Fruit fly (Drosophila melanogaster) whole organism, embryonic: ENCODE results near the gene JMJD5.

Experiments
- ATbp ChIP-seq: fragments of 200-800 bp; sonication (Bioruptor generic); optimal IDR thresholded peaks from 2 replicates; lab custom pipeline; 2017; ENCODE audit warnings: missing biosample characterization, mild to moderate bottlenecking, missing genetic modification characterization, missing genetic modification reagents
- Abd-B ChIP-seq: fragments of 200-800 bp; sonication (Bioruptor generic); optimal IDR thresholded peaks from 2 replicates; lab custom pipeline; 2018; ENCODE audit warnings: missing biosample characterization, mild to moderate bottlenecking, missing genetic modification characterization, moderate library complexity
- Adf1 ChIP-seq: fragments of 200-800 bp; sonication (Bioruptor generic); IDR thresholded peaks from 2 replicates; pipeline ENCODE4 v1.3.6; 2022; ENCODE audit warnings: missing biosample characterization, missing genetic modification characterization
- Asciz ChIP-seq: fragments of 200-800 bp; sonication (Bioruptor generic); optimal IDR thresholded peaks from 2 replicates; lab custom pipeline; 2017; ENCODE audit warnings: missing biosample characterization, mild to moderate bottlenecking, missing genetic modification characterization, missing genetic modification reagents
- CG10209 ChIP-seq: fragments of 200-800 bp; sonication (Bioruptor generic); optimal IDR thresholded peaks from 3 replicates; lab custom pipeline; 2017; ENCODE audit warnings: missing biosample characterization, mild to moderate bottlenecking, missing genetic modification characterization, missing genetic modification reagents
- CG10267 ChIP-seq: fragments of 200-800 bp; sonication (Bioruptor generic); optimal IDR thresholded peaks from 2 replicates; lab custom pipeline; 2018; ENCODE audit warnings: missing biosample characterization, mild to moderate bottlenecking, missing genetic modification characterization, moderate library complexity
- CG10565 ChIP-seq: fragments of 200-800 bp; sonication (Bioruptor generic); optimal IDR thresholded peaks from 3 replicates; lab custom pipeline; 2016; ENCODE audit warnings: missing biosample characterization, mild to moderate bottlenecking, missing genetic modification characterization
- CG11456 ChIP-seq: fragments of 200-800 bp; sonication (Bioruptor generic); IDR thresholded peaks from 3 replicates; pipeline ENCODE4 v1.3.6; 2022; ENCODE audit warnings: missing biosample characterization, missing genetic modification characterization
- CG15514 ChIP-seq: fragments of 200-800 bp; sonication (Bioruptor generic); optimal IDR thresholded peaks from 3 replicates; lab custom pipeline; 2017; ENCODE audit warnings: missing biosample characterization, missing genetic modification characterization, mild to moderate bottlenecking, moderate library complexity, missing genetic modification reagents
- CG17612 ChIP-seq: fragments of 200-800 bp; sonication (Bioruptor generic); IDR thresholded peaks from 2 replicates; pipeline ENCODE4 v1.3.6; 2022; ENCODE audit warnings: missing biosample characterization, missing genetic modification characterization
- CG1792 ChIP-seq: fragments of 200-800 bp; sonication (Bioruptor generic); optimal IDR thresholded peaks from 2 replicates; lab custom pipeline; 2016; ENCODE audit warnings: missing biosample characterization, missing genetic modification characterization
- CG2889 ChIP-seq: fragments of 200-800 bp; sonication (Bioruptor generic); IDR thresholded peaks from 3 replicates; pipeline ENCODE4 v1.3.6; 2022; ENCODE audit warnings: missing biosample characterization, missing genetic modification characterization
- CG3838 ChIP-seq: fragments of 200-800 bp; sonication (Bioruptor generic); optimal IDR thresholded peaks from 3 replicates; lab custom pipeline; 2016; ENCODE audit warnings: missing biosample characterization, missing genetic modification characterization
- CG4282 ChIP-seq: fragments of 200-800 bp; sonication (Bioruptor generic); optimal IDR thresholded peaks from 2 replicates; lab custom pipeline; 2016; ENCODE audit warnings: missing biosample characterization, missing genetic modification characterization
- CG4404 ChIP-seq: fragments of 200-800 bp; sonication (Bioruptor generic); IDR thresholded peaks from 2 replicates; pipeline ENCODE4 v1.3.6; 2022; ENCODE audit warnings: missing biosample characterization, missing genetic modification characterization
- CG6683 ChIP-seq: fragments of 200-800 bp; sonication (Bioruptor generic); optimal IDR thresholded peaks from 2 replicates; lab custom pipeline; 2017; ENCODE audit warnings: missing biosample characterization, mild to moderate bottlenecking, missing genetic modification characterization, missing genetic modification reagents
- CG6689 ChIP-seq: fragments of 200-800 bp; sonication (Bioruptor generic); IDR thresholded peaks from 2 replicates; pipeline ENCODE4 v1.3.6; 2022; ENCODE audit warnings: missing biosample characterization, missing genetic modification characterization
- CG7357 ChIP-seq: fragments of 200-800 bp; sonication (Bioruptor generic); IDR thresholded peaks from 3 replicates; pipeline ENCODE4 v1.3.6; 2022; ENCODE audit warnings: missing biosample characterization, missing genetic modification characterization
- CG8478 ChIP-seq: fragments of >200 bp; optimal IDR thresholded peaks from 2 replicates; lab custom pipeline; 2018
- CG9437 ChIP-seq: fragments of 200-800 bp; sonication (Bioruptor generic); optimal IDR thresholded peaks from 2 replicates; lab custom pipeline; 2018; ENCODE audit warnings: missing biosample characterization, mild to moderate bottlenecking, missing genetic modification characterization
- CG9609 ChIP-seq: fragments of 200-800 bp; sonication (Bioruptor generic); optimal IDR thresholded peaks from 3 replicates; lab custom pipeline; 2016; ENCODE audit warnings: missing biosample characterization, missing genetic modification characterization
- CG9932 ChIP-seq: fragments of 200-800 bp; sonication (Bioruptor generic); IDR thresholded peaks from 2 replicates; pipeline ENCODE4 v1.3.6; 2022; ENCODE audit warnings: missing biosample characterization, missing genetic modification characterization
- Doc2 ChIP-seq: fragments of 200-800 bp; sonication (Bioruptor generic); IDR thresholded peaks from 2 replicates; pipeline ENCODE4 v1.3.6; 2022; ENCODE audit warnings: missing biosample characterization, missing genetic modification characterization
- Dp ChIP-seq: fragments of 200-800 bp; sonication (Bioruptor generic); optimal IDR thresholded peaks from 2 replicates; lab custom pipeline; 2018; ENCODE audit warnings: missing biosample characterization, mild to moderate bottlenecking, missing genetic modification characterization, moderate library complexity
- Fer3 ChIP-seq: fragments of 200-800 bp; sonication (Bioruptor generic); optimal IDR thresholded peaks from 2 replicates; lab custom pipeline; 2018; ENCODE audit warnings: missing biosample characterization, mild to moderate bottlenecking, missing genetic modification characterization, moderate library complexity
- H2.0 ChIP-seq: fragments of 200-800 bp; sonication (Bioruptor generic); IDR thresholded peaks from 2 replicates; pipeline ENCODE4 v1.3.6; 2022; ENCODE audit warnings: missing biosample characterization, missing genetic modification characterization
- HmgZ ChIP-seq: fragments of 200-800 bp; sonication (Bioruptor generic); optimal IDR thresholded peaks from 2 replicates; lab custom pipeline; 2018; ENCODE audit warnings: missing biosample characterization, mild to moderate bottlenecking, missing genetic modification characterization
- MBD-R2 ChIP-seq: fragments of 200-800 bp; sonication (Bioruptor generic); IDR thresholded peaks from 2 replicates; pipeline ENCODE4 v1.3.6; 2022; ENCODE audit warnings: missing biosample characterization, missing genetic modification characterization
- Neu2 ChIP-seq: fragments of 200-800 bp; sonication (Bioruptor generic); optimal IDR thresholded peaks from 3 replicates; lab custom pipeline; 2016; ENCODE audit warnings: missing biosample characterization, missing genetic modification characterization, borderline replicate concordance
- Nf-YB ChIP-seq: fragments of 200-800 bp; sonication (Bioruptor generic); optimal IDR thresholded peaks from 3 replicates; lab custom pipeline; 2019; ENCODE audit warnings: missing biosample characterization, mild to moderate bottlenecking, missing genetic modification characterization, moderate library complexity
- Sin3A ChIP-seq: fragments of >200 bp; optimal IDR thresholded peaks from 2 replicates; lab custom pipeline; 2018
- Ssrp ChIP-seq: fragments of 200-800 bp; sonication (Bioruptor generic); optimal IDR thresholded peaks from 2 replicates; lab custom pipeline; 2018; ENCODE audit warnings: missing biosample characterization, mild to moderate bottlenecking, missing genetic modification characterization, moderate library complexity
- Tbp ChIP-seq: fragments of >200 bp; optimal IDR thresholded peaks from 2 replicates; lab custom pipeline; 2018; ENCODE audit warnings: missing biosample characterization, missing genetic modification characterization
- Trl ChIP-seq, 3 experiments: fragments of >200 bp in 2 of 3; fragments of 200-800 bp in 1 of 3; sonication (Bioruptor generic) in 1 of 3; optimal IDR thresholded peaks; 2 replicates in 1 of 3; 3 replicates in 2 of 3; lab custom pipeline; 2016 to 2017; ENCODE audit warnings: missing biosample characterization in 1 of 3, missing genetic modification characterization in 1 of 3
- ap ChIP-seq: fragments of 200-800 bp; sonication (Bioruptor generic); IDR thresholded peaks from 2 replicates; pipeline ENCODE4 v1.3.6; 2022; ENCODE audit warnings: missing biosample characterization, missing genetic modification characterization
- br ChIP-seq: fragments of >200 bp; optimal IDR thresholded peaks from 2 replicates; lab custom pipeline; 2017
- caup ChIP-seq: fragments of 200-800 bp; sonication (Bioruptor generic); optimal IDR thresholded peaks from 3 replicates; lab custom pipeline; 2017; ENCODE audit warnings: missing biosample characterization, mild to moderate bottlenecking, missing genetic modification characterization, moderate library complexity; ENCODE audit not compliant: severe bottlenecking
- exex ChIP-seq: fragments of 200-800 bp; sonication (Bioruptor generic); optimal IDR thresholded peaks from 4 replicates; lab custom pipeline; 2018; ENCODE audit warnings: missing biosample characterization, mild to moderate bottlenecking, missing genetic modification characterization, moderate library complexity
- ftz-f1 ChIP-seq: fragments of 200-800 bp; sonication (Bioruptor generic); optimal IDR thresholded peaks from 2 replicates; lab custom pipeline; 2016; ENCODE audit warnings: missing biosample characterization, missing genetic modification characterization
- gce ChIP-seq: fragments of 200-800 bp; sonication (Bioruptor generic); IDR thresholded peaks from 3 replicates; pipeline ENCODE4 v1.3.6; 2022; ENCODE audit warnings: missing biosample characterization, missing genetic modification characterization
- gsb ChIP-seq: fragments of 200-800 bp; sonication (Bioruptor generic); IDR thresholded peaks from 2 replicates; pipeline ENCODE4 v1.3.6; 2022; ENCODE audit warnings: missing biosample characterization, missing genetic modification characterization
- gsb-n ChIP-seq: fragments of 200-800 bp; sonication (Bioruptor generic); optimal IDR thresholded peaks from 3 replicates; lab custom pipeline; 2018; ENCODE audit warnings: missing biosample characterization, mild to moderate bottlenecking, missing genetic modification characterization
- hb ChIP-seq: fragments of 200-800 bp; sonication (Bioruptor generic); IDR thresholded peaks from 3 replicates; pipeline ENCODE4 v1.3.6; 2022; ENCODE audit warnings: missing biosample characterization, missing genetic modification characterization; ENCODE audit not compliant: partially characterized antibody
- knrl ChIP-seq: fragments of 200-800 bp; sonication (Bioruptor generic); IDR thresholded peaks from 3 replicates; pipeline ENCODE4 v1.3.6; 2022; ENCODE audit warnings: missing biosample characterization, missing genetic modification characterization; ENCODE audit not compliant: partially characterized antibody
- onecut ChIP-seq: fragments of 200-800 bp; sonication (Bioruptor generic); IDR thresholded peaks from 2 replicates; pipeline ENCODE4 v1.3.6; 2022; ENCODE audit warnings: missing biosample characterization, missing genetic modification characterization
- run ChIP-seq: fragments of 200-800 bp; sonication (Bioruptor generic); optimal IDR thresholded peaks from 3 replicates; lab custom pipeline; 2018; ENCODE audit warnings: missing biosample characterization, mild to moderate bottlenecking, missing genetic modification characterization
- sna ChIP-seq: fragments of 200-800 bp; sonication (Bioruptor generic); IDR thresholded peaks from 2 replicates; pipeline ENCODE4 v1.3.6; 2022; ENCODE audit warnings: missing biosample characterization, missing genetic modification characterization; ENCODE audit not compliant: partially characterized antibody
- tap ChIP-seq: fragments of 200-800 bp; optimal IDR thresholded peaks from 3 replicates; lab custom pipeline; 2019; ENCODE audit warnings: missing biosample characterization, mild to moderate bottlenecking, missing genetic modification characterization, moderate library complexity
- vfl ChIP-seq: fragments of 200-800 bp; sonication (Bioruptor generic); optimal IDR thresholded peaks from 2 replicates; lab custom pipeline; 2016; ENCODE audit warnings: missing biosample characterization, missing genetic modification characterization
- z ChIP-seq: fragments of 200-800 bp; sonication (Bioruptor generic); IDR thresholded peaks from 3 replicates; pipeline ENCODE4 v1.3.6; 2022; ENCODE audit warnings: missing biosample characterization, missing genetic modification characterization
- zen2 ChIP-seq: fragments of 200-800 bp; sonication (Bioruptor generic); IDR thresholded peaks from 3 replicates; pipeline ENCODE4 v1.3.6; 2022; ENCODE audit warnings: missing biosample characterization, missing genetic modification characterization; ENCODE audit not compliant: partially characterized antibody

JMJD5 gene

DNA sequence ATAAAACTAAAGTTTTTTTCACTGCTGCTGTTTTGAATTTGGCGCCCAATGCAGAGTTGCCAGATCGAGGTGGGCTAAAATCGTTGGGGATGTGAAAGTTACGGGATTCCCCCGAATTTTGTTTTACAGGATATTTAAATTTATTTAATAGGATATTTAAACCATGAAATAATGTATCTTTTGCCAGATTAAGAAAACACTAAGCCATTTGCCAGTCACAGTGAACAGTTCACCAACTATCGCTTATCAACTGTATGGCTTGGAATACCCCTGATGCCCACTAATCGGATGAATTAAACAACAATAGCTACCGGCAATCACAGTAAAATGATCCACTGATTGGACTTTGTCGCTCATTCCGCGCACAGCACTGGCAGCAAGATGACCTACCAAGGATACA, 9.9 kb upstream of the JMJD5 start, which contains the start of gene Dci (continued):
- peak; percentile 62 for TF ChIP-seq CG10209
- no peak for TF ChIP-seq CG17612
- TF ChIP-seq gsb (GFP tag; lab: Robert Waterston, UW): no peak; the same call in 1 of the 2 replicates
- TF ChIP-seq H2.0: peak; percentile 86
- TF ChIP-seq sna (GFP tag; lab: Robert Waterston, UW): peak; percentile 84
- peak; percentile 67 for TF ChIP-seq Ssrp (tag; lab: Kevin White, UChicago)
- peak; percentile 84 for TF ChIP-seq CG2889 (GFP tag; lab: Robert Waterston, UW)
- TF ChIP-seq zen2 (GFP tag; lab: Robert Waterston, UW): peak; percentile 39; the same call in 1 of the 3 replicates
- TF ChIP-seq gce (GFP tag; lab: Robert Waterston, UW): peak; percentile 42; the same call in 1 of the 3 replicates
- no peak for TF ChIP-seq Tbp (GFP tag; lab: Kevin White, UChicago)
- peak; percentile 52 for TF ChIP-seq Neu2
- no peak for TF ChIP-seq Nf-YB (GFP tag; lab: Kevin White, UChicago)
- TF ChIP-seq br (lab: Kevin White, UChicago): no peak
- peak; percentile 59 for TF ChIP-seq CG9609 (GFP tag; lab: Kevin White, UChicago)
- no peak for TF ChIP-seq Doc2 (GFP tag; lab: Robert Waterston, UW)
- no peak for TF ChIP-seq CG6683 (GFP tag; lab: Kevin White, UChicago)
- peak; percentile 58 for TF ChIP-seq ap (GFP tag; lab: Robert Waterston, UW)
- TF ChIP-seq CG4404 (GFP tag; lab: Robert Waterston, UW): no peak
- TF ChIP-seq Asciz (GFP tag; lab: Kevin White, UChicago): no peak
- TF ChIP-seq CG15514 (GFP tag; lab: Kevin White, UChicago): peak; percentile 89
- TF ChIP-seq Trl (optimal IDR thresholded peaks at IDR 0.05; lab: Kevin White, UChicago): no peak
- TF ChIP-seq Trl (GFP tag; optimal IDR thresholded peaks at IDR 0.05; lab: Kevin White, UChicago): peak; percentile 73
- TF ChIP-seq MBD-R2: peak; percentile 90
- TF ChIP-seq CG7357 (GFP tag; lab: Robert Waterston, UW): peak; percentile 46; the same call in 1 of the 3 replicates
- peak; percentile 20 for TF ChIP-seq CG3838
- TF ChIP-seq CG1792 (GFP tag; lab: Kevin White, UChicago): peak; percentile 47
- peak; percentile 79 for TF ChIP-seq CG11456 (GFP tag; lab: Robert Waterston, UW)
- TF ChIP-seq ATbp (GFP tag; lab: Kevin White, UChicago): peak; percentile 33
- TF ChIP-seq CG4282: no peak
- TF ChIP-seq onecut (GFP tag; lab: Robert Waterston, UW): peak; percentile 9; the same call in 1 of the 2 replicates
- TF ChIP-seq Adf1 (GFP tag; lab: Robert Waterston, UW): peak; percentile 60
- peak; percentile 77 for TF ChIP-seq HmgZ (tag; lab: Kevin White, UChicago)
- TF ChIP-seq vfl (GFP tag; lab: Kevin White, UChicago): peak; percentile 35
- TF ChIP-seq Abd-B: peak; percentile 86
- TF ChIP-seq CG6689 (GFP tag; lab: Robert Waterston, UW): peak; percentile 59
- TF ChIP-seq hb: peak; percentile 61; the same call in 2 of the 3 replicates
- TF ChIP-seq CG10565: no peak
- peak; percentile 19 for TF ChIP-seq CG9437 (GFP tag; lab: Kevin White, UChicago)
- no peak for TF ChIP-seq exex (tag; lab: Kevin White, UChicago)
- TF ChIP-seq CG8478 (lab: Kevin White, UChicago): peak; percentile 57
- TF ChIP-seq Sin3A (lab: Kevin White, UChicago): peak; percentile 83
- no peak for TF ChIP-seq ftz-f1 (GFP tag; lab: Kevin White, UChicago)
- TF ChIP-seq CG9932 (GFP tag; lab: Robert Waterston, UW): peak; percentile 89
- TF ChIP-seq knrl (GFP tag; lab: Robert Waterston, UW): peak; percentile 91
- peak; percentile 10 for TF ChIP-seq caup (GFP tag; lab: Kevin White, UChicago)
- no peak for TF ChIP-seq z (GFP tag; lab: Robert Waterston, UW)
- TF ChIP-seq run (tag; lab: Kevin White, UChicago): no peak
- no peak for TF ChIP-seq tap (tag; lab: Kevin White, UChicago)
- peak; percentile 87 for TF ChIP-seq Dp (GFP tag; lab: Kevin White, UChicago)
- peak; percentile 73 for TF ChIP-seq CG10267
- no peak for TF ChIP-seq gsb-n (tag; lab: Kevin White, UChicago)
- no peak for TF ChIP-seq Fer3 (tag; lab: Kevin White, UChicago)
